Worm (Caenorhabditis elegans): ENCODE measurements around the gene T04G9.7.

The T04G9.7 gene

DNA sequence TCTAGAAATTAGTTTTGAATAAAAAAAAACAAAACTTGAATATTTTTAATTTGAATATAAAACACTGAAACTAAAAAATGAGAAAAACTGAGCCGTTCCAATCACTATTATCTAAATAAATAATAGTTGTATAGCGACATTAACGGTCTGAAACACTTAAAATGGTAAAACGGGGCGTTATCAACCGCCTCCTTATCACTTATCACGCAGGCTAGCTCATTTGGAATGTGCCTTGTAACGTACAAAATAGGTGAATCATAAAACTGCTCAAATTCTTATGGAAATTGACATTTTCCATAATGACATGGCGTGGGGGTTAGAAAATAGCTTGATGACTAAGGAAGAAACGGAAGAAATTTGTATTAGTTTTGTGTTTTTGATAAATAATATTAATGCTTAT, 45.3 kb downstream of the T04G9.7 start, which contains the start of gene ifd-2:
Gene ifd-2 (minus strand): TSS at position 1 of the 400 bp plus-strand sequence.
- TF ChIP-seq ceh-39 (tag; optimal IDR thresholded peaks at IDR 0.05) (no peak), unc-120 (tag; optimal IDR thresholded peaks at IDR 0.05; ENCODE audit: poor library complexity, severe bottlenecking) (no peak), lsy-2 (tag; optimal IDR thresholded peaks at IDR 0.05) (no peak), ceh-43 (GFP tag; optimal IDR thresholded peaks at IDR 0.05) (no peak), nhr-12 (tag; optimal IDR thresholded peaks at IDR 0.05) (no peak), drap-1 (GFP tag; optimal IDR thresholded peaks at IDR 0.05) (no peak), ztf-11 (tag; optimal IDR thresholded peaks at IDR 0.05) (no peak), nhr-76 (tag; optimal IDR thresholded peaks at IDR 0.05) (no peak), cnd-1 (tag; optimal IDR thresholded peaks at IDR 0.05) (no peak)

DNA sequence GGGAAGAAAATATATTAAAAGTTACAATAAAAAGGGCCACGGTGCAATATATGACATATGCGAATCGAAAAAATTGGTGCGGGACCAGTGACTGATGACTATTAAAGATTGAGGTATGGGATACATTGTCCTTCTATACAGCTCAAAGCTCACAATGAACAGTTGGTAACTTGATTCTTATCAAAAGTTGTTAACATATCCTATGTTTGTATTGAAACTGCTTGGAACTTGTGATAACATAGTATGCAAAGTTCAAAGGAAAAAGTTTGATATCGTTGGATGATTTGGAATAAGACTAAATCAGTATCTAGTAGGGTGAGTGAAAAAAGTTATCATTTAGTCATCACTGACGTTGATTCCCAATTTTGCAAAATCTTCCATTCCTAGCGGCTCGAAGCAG, 47.3 kb downstream of the T04G9.7 start:
- TF ChIP-seq nhr-237 (tag; optimal IDR thresholded peaks at IDR 0.05) (no peak), cnd-1 (tag; optimal IDR thresholded peaks at IDR 0.05) (no peak), snpc-4 (tag; optimal IDR thresholded peaks at IDR 0.05) (no peak), sptf-1 (tag; optimal IDR thresholded peaks at IDR 0.05) (no peak), ceh-43 (GFP tag; optimal IDR thresholded peaks at IDR 0.05) (no peak), blmp-1 (tag; optimal IDR thresholded peaks at IDR 0.05) (no peak), ceh-83 (GFP tag; optimal IDR thresholded peaks at IDR 0.05) (no peak), ceh-39 (tag; optimal IDR thresholded peaks at IDR 0.05) (no peak), nhr-2 (tag; optimal IDR thresholded peaks at IDR 0.05) (no peak), nhr-12 (tag; optimal IDR thresholded peaks at IDR 0.05) (no peak), ham-2 (GFP tag; optimal IDR thresholded peaks at IDR 0.05) (no peak), mls-2 (tag; optimal IDR thresholded peaks at IDR 0.05) (no peak), nhr-28 (tag; optimal IDR thresholded peaks at IDR 0.05) (no peak), lsy-2 (tag; optimal IDR thresholded peaks at IDR 0.05) (no peak), zip-8 (tag; optimal IDR thresholded peaks at IDR 0.05) (no peak), pha-4 (tag; optimal IDR thresholded peaks at IDR 0.05) (no peak), elt-3 (tag; optimal IDR thresholded peaks at IDR 0.05) (no peak), unc-39 (tag; optimal IDR thresholded peaks at IDR 0.05) (no peak), M03D4.4 (tag; optimal IDR thresholded peaks at IDR 0.05) (no peak)

All from whole organism, mixed stage, embryonic.